Fruit fly (Drosophila melanogaster): Measurements from ENCODE around the gene CG2698.

- TF ChIP-seq insv (optimal IDR thresholded peaks at IDR 0.05) (no peak), h (optimal IDR thresholded peaks at IDR 0.05) (no peak), psq (optimal IDR thresholded peaks at IDR 0.05) (no peak), ttk (optimal IDR thresholded peaks at IDR 0.05) (no peak), Sin3A (optimal IDR thresholded peaks at IDR 0.05) (no peak), Myc (optimal IDR thresholded peaks at IDR 0.05) (no peak)
These were observed 9.3 kb upstream of the CG2698 start for dm6 chr3R:7992100-7992499.

Measured in Kc167 (cell line).